Fruit fly (Drosophila melanogaster): ENCODE data around the gene Polr1F.
A peak's percentile ranks its signal among the peaks of the same experiment; 100 is the strongest.

The Polr1F gene

dm6 chr2L:6907761-6908160 lies at the start of gene Polr1F, which contains the start of gene Rat1:
Gene Polr1F, minus strand, starts transcription at chr2L:6907844.
Gene Rat1, plus strand, starts transcription at chr2L:6908083.
- peak; percentile 10 for TF ChIP-seq CG17801 (GFP tag; optimal IDR thresholded peaks at IDR 0.05; ENCODE audit: partially characterized antibody)

dm6 chr2L:6956725-6957124 lies 49.1 kb upstream of the Polr1F start, which contains the start of the genes CG13775 and CG3430:
Gene CG13775, minus strand, starts transcription at chr2L:6956950.
Gene CG3430, plus strand, starts transcription at chr2L:6957008.
- TF ChIP-seq CG17801 (GFP tag; optimal IDR thresholded peaks at IDR 0.05; ENCODE audit: partially characterized antibody) = no peak

- TF ChIP-seq CG17801 (GFP tag; optimal IDR thresholded peaks at IDR 0.05; ENCODE audit: partially characterized antibody) = peak; percentile 18
These were observed 42.5 kb upstream of the Polr1F start, which contains the start of the genes Gas41 and SA1 for dm6 chr2L:6950096-6950495. Gene Gas41, minus strand, starts transcription at chr2L:6950207. Gene SA1, plus strand, starts transcription at chr2L:6950421.

- no peak for TF ChIP-seq CG17801 (GFP tag; optimal IDR thresholded peaks at IDR 0.05; ENCODE audit: partially characterized antibody)
These were observed 40.9 kb upstream of the Polr1F start, which contains the start of gene ihog for dm6 chr2L:6948540-6948942. Gene ihog, minus strand, starts transcription at chr2L:6948808.

- peak; percentile 30 for TF ChIP-seq CG17801 (GFP tag; optimal IDR thresholded peaks at IDR 0.05; ENCODE audit: partially characterized antibody)
These were observed 37.4 kb upstream of the Polr1F start, which contains the start of gene Fgop2 for dm6 chr2L:6945088-6945487. Gene Fgop2, minus strand, starts transcription at chr2L:6945289.

- TF ChIP-seq CG17801 (GFP tag; optimal IDR thresholded peaks at IDR 0.05; ENCODE audit: partially characterized antibody) = no peak
These were observed 35.1 kb upstream of the Polr1F start, which contains the start of gene CG18304 for dm6 chr2L:6942714-6943113. Gene CG18304, minus strand, starts transcription at chr2L:6942814.

dm6 chr2L:6941731-6942130 lies 34.1 kb upstream of the Polr1F start:
- TF ChIP-seq CG17801 (GFP tag; optimal IDR thresholded peaks at IDR 0.05; ENCODE audit: partially characterized antibody) = no peak

dm6 chr2L:6939698-6940097 lies 32.1 kb upstream of the Polr1F start:
- no peak for TF ChIP-seq CG17801 (GFP tag; optimal IDR thresholded peaks at IDR 0.05; ENCODE audit: partially characterized antibody)

dm6 chr2L:6931821-6932220 lies 24.2 kb upstream of the Polr1F start, which contains the start of gene CG43232:
Gene CG43232, plus strand, starts transcription at chr2L:6932121.
- TF ChIP-seq CG17801 (GFP tag; optimal IDR thresholded peaks at IDR 0.05; ENCODE audit: partially characterized antibody) = no peak

dm6 chr2L:6925114-6925513 lies 17.5 kb upstream of the Polr1F start:
- no peak for TF ChIP-seq CG17801 (GFP tag; optimal IDR thresholded peaks at IDR 0.05; ENCODE audit: partially characterized antibody)

- peak; percentile 54 for TF ChIP-seq CG17801 (GFP tag; optimal IDR thresholded peaks at IDR 0.05; ENCODE audit: partially characterized antibody)
These were observed 14.6 kb upstream of the Polr1F start for dm6 chr2L:6922091-6922753.

- TF ChIP-seq CG17801 (GFP tag; optimal IDR thresholded peaks at IDR 0.05; ENCODE audit: partially characterized antibody) = no peak
These were observed 13.9 kb upstream of the Polr1F start for dm6 chr2L:6921360-6922090.

dm6 chr2L:6920661-6921359 lies 13.2 kb upstream of the Polr1F start, which contains the start of gene Hrb27C:
Gene Hrb27C, plus strand, starts transcription at chr2L:6920704.
- peak; percentile 28 for TF ChIP-seq CG17801 (GFP tag; optimal IDR thresholded peaks at IDR 0.05; ENCODE audit: partially characterized antibody)

dm6 chr2L:6919850-6920660 lies 12.4 kb upstream of the Polr1F start, which contains the start of gene x16:
Gene x16, minus strand, starts transcription at chr2L:6920210.
- TF ChIP-seq CG17801 (GFP tag; optimal IDR thresholded peaks at IDR 0.05; ENCODE audit: partially characterized antibody) = no peak
